Fruit fly (Drosophila melanogaster): ENCODE results near the gene y.

dm6 chrX:314823-315222 lies 41.5 kb upstream of the y start, which contains the start of gene Or1a:
- TF ChIP-seq CTCF (optimal IDR thresholded peaks at IDR 0.05) (no peak), CG8478 (optimal IDR thresholded peaks at IDR 0.05) (no peak)

Measured in S2 (cell line).